Worm (Caenorhabditis elegans): ENCODE data around the gene ugt-53.

Gene ugt-53

ce11 chrV:2849071-2849470 lies at the start of gene ugt-53:
TSS of gene ugt-53 (plus strand) at chrV:2849343.
- TF ChIP-seq nhr-85 (tag): peak; percentile 21
- TF ChIP-seq lin-13 (GFP tag; optimal IDR thresholded peaks at IDR 0.05): no peak
- no peak for TF ChIP-seq fkh-10 (GFP tag; optimal IDR thresholded peaks at IDR 0.05)
- TF ChIP-seq hlh-17 (GFP tag; optimal IDR thresholded peaks at IDR 0.05; ENCODE audit: borderline replicate concordance): no peak
- no peak for TF ChIP-seq hlh-4 (tag; optimal IDR thresholded peaks at IDR 0.05)
- peak; percentile 54 for TF ChIP-seq elt-2 (tag; optimal IDR thresholded peaks at IDR 0.05)
- no peak for TF ChIP-seq fkh-8 (tag; optimal IDR thresholded peaks at IDR 0.05)

ce11 chrV:2800676-2801075 lies 48.5 kb upstream of the ugt-53 start:
- TF ChIP-seq ceh-63 (GFP tag; optimal IDR thresholded peaks at IDR 0.05) (no peak), efl-1 (optimal IDR thresholded peaks at IDR 0.05) (no peak), efl-1 (GFP tag; optimal IDR thresholded peaks at IDR 0.05 in 1 of 2) (no peak), dsc-1 (tag; optimal IDR thresholded peaks at IDR 0.05) (no peak), egl-27 (tag; optimal IDR thresholded peaks at IDR 0.05) (no peak), aly-2 (tag; optimal IDR thresholded peaks at IDR 0.05) (no peak), unc-62 (GFP tag; optimal IDR thresholded peaks at IDR 0.05) (no peak), sptf-1 (tag; optimal IDR thresholded peaks at IDR 0.05) (no peak), lin-15B (tag; optimal IDR thresholded peaks at IDR 0.05) (no peak), hpl-2 (GFP tag; optimal IDR thresholded peaks at IDR 0.05) (no peak), elt-2 (tag; optimal IDR thresholded peaks at IDR 0.05) (no peak), lin-35 (GFP tag; optimal IDR thresholded peaks at IDR 0.05) (no peak), F16B12.6 (tag; optimal IDR thresholded peaks at IDR 0.05) (no peak), nhr-47 (tag; optimal IDR thresholded peaks at IDR 0.05) (no peak), C34B4.2 (tag; optimal IDR thresholded peaks at IDR 0.05) (no peak)

DNA sequence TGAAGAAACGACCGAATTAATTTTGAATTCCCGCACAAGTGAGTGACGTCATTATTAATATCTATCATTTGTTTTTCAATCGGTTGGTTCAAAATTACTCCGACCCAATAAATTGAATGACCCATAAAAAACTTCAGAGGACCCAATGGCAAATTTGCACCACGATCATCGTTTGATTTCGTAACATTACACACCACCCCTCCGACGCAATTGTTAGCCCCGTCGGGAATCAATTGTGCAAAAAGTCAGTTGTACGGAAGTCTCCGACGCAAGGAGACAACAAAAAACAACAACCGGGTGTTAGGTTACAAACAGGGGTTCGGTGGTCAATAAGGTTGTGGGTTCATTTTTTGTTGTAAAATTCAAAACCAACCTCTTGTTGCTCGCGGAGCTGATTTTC lies 47.2 kb upstream of the ugt-53 start:
- TF ChIP-seq ets-5 (GFP tag; IDR thresholded peaks at IDR 0.05): no peak
- TF ChIP-seq nhr-71 (tag; optimal IDR thresholded peaks at IDR 0.05): peak; percentile 25
- TF ChIP-seq lsy-2 (tag; optimal IDR thresholded peaks at IDR 0.05): no peak
- peak; percentile 52 for TF ChIP-seq rnt-1 (tag; optimal IDR thresholded peaks at IDR 0.05)
- TF ChIP-seq lin-14 (GFP tag; optimal IDR thresholded peaks at IDR 0.05): peak; percentile 36

DNA sequence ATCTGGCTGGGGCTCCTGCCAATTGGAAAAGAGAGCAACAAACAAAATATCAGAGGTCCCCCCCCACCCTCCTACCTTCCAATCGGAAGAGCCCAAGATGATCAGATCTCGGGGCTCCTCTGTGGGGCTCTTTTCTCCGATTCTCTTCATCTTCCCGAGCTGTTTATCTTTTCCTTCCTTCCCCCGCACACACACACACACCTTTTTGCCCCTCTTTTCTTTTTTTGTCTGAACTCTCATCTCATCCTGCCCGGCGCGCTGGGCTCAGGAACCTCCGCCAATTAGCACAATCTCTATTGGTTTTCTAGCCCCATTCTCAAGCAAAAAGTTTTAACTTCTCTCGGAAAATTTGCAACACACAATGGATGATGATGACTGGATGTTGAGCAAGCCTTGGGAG lies 45.9 kb upstream of the ugt-53 start:
- TF ChIP-seq efl-3 (GFP tag; optimal IDR thresholded peaks at IDR 0.05) (no peak), blmp-1 (tag; optimal IDR thresholded peaks at IDR 0.05) (no peak), isw-1 (GFP tag; IDR thresholded peaks at IDR 0.05) (no peak), nhr-85 (tag) (no peak), F16B12.6 (tag; optimal IDR thresholded peaks at IDR 0.05) (no peak), dsc-1 (tag; optimal IDR thresholded peaks at IDR 0.05) (no peak), hlh-17 (GFP tag; optimal IDR thresholded peaks at IDR 0.05; ENCODE audit: borderline replicate concordance) (no peak), zag-1 (tag; optimal IDR thresholded peaks at IDR 0.05) (no peak), nhr-12 (tag; optimal IDR thresholded peaks at IDR 0.05) (no peak), nhr-84 (tag; optimal IDR thresholded peaks at IDR 0.05) (no peak), nhr-28 (tag; optimal IDR thresholded peaks at IDR 0.05) (no peak), xbp-1 (tag; optimal IDR thresholded peaks at IDR 0.05) (no peak), unc-86 (tag; optimal IDR thresholded peaks at IDR 0.05) (no peak), C16A3.4 (tag; optimal IDR thresholded peaks at IDR 0.05) (no peak), rnt-1 (tag; optimal IDR thresholded peaks at IDR 0.05) (peak; percentile 59), ces-1 (GFP tag; optimal IDR thresholded peaks at IDR 0.05) (no peak), mab-9 (GFP tag; IDR thresholded peaks at IDR 0.05) (no peak), irx-1 (tag; optimal IDR thresholded peaks at IDR 0.05) (no peak), fkh-4 (tag; optimal IDR thresholded peaks at IDR 0.05; ENCODE audit: borderline replicate concordance) (no peak), nhr-11 (tag; optimal IDR thresholded peaks at IDR 0.05) (no peak), nhr-76 (tag; optimal IDR thresholded peaks at IDR 0.05) (no peak), elt-3 (tag; optimal IDR thresholded peaks at IDR 0.05) (no peak), unc-98 (GFP tag; IDR thresholded peaks at IDR 0.05) (no peak), efl-1 (optimal IDR thresholded peaks at IDR 0.05) (no peak), efl-1 (GFP tag; optimal IDR thresholded peaks at IDR 0.05 in 1 of 2) (peak in 1 of 2 experiments; percentile 81), skn-1 (tag; optimal IDR thresholded peaks at IDR 0.05) (no peak), hpl-2 (GFP tag; optimal IDR thresholded peaks at IDR 0.05) (no peak), unc-62 (GFP tag; optimal IDR thresholded peaks at IDR 0.05) (no peak), hlh-4 (tag; optimal IDR thresholded peaks at IDR 0.05) (no peak), sup-37 (GFP tag; optimal IDR thresholded peaks at IDR 0.05) (no peak), ama-1 (optimal IDR thresholded peaks at IDR 0.05) (no peak), egl-13 (tag; optimal IDR thresholded peaks at IDR 0.05) (no peak), ztf-4 (tag; optimal IDR thresholded peaks at IDR 0.05) (no peak)
